Fruit fly (Drosophila melanogaster) whole organism: Measurements from ENCODE around the gene CG14630.

ENCODE experiments used
- CG8478 ChIP-seq: fragments of >200 bp; optimal IDR thresholded peaks from 2 replicates; lab custom pipeline; 2018; ENCODE audit warnings: inconsistent platforms
- Dll ChIP-seq: fragments of >200 bp; optimal IDR thresholded peaks from 2 replicates; lab custom pipeline; 2017
- EcR ChIP-seq, 2 experiments: fragments of >200 bp; optimal IDR thresholded peaks; 2 replicates each; lab custom pipeline; 2017; ENCODE audit warnings: missing biosample characterization in 2 of 2, missing genetic modification characterization in 2 of 2, missing genetic modification reagents in 2 of 2
- pan ChIP-seq: fragments of >200 bp; optimal IDR thresholded peaks from 2 replicates; lab custom pipeline; 2017
- psq ChIP-seq: fragments of >200 bp; optimal IDR thresholded peaks from 2 replicates; lab custom pipeline; 2017
- usp ChIP-seq: fragments of >200 bp; optimal IDR thresholded peaks from 2 replicates; lab custom pipeline; 2017; ENCODE audit warnings: missing biosample characterization, missing genetic modification characterization, mixed read lengths

CG14630 gene

DNA sequence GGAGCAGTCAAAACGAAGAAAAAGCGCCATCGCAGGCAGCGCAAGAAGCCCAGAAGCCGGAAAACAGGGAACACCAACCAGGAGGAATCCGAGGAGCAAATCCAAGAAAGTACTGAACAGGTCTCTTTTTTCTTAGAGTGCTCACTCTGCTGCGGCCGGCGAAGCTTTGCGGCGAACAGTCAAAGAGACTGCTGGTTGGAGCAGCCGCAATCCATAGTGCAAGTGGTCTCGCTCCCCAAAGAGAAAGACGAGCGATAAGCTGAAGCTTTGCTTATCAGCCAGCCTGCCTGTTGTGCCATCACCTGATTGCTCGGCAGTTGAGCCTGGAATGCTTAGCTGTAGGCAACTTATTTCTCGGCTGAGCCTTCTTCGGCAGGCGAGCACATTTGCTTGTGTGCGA is at the start of gene CG14630:
TSS of gene CG14630 (plus strand) at position 301 of the 400 bp plus-strand sequence.
- no peak for TF ChIP-seq EcR (GFP tag; optimal IDR thresholded peaks at IDR 0.05; lab: Kevin White, UChicago)
- TF ChIP-seq psq, result no peak
- TF ChIP-seq CG8478, result no peak
- no peak for TF ChIP-seq pan (lab: Kevin White, UChicago)
- TF ChIP-seq usp (GFP tag; lab: Kevin White, UChicago), result no peak
- no peak for TF ChIP-seq Dll (lab: Kevin White, UChicago)

DNA sequence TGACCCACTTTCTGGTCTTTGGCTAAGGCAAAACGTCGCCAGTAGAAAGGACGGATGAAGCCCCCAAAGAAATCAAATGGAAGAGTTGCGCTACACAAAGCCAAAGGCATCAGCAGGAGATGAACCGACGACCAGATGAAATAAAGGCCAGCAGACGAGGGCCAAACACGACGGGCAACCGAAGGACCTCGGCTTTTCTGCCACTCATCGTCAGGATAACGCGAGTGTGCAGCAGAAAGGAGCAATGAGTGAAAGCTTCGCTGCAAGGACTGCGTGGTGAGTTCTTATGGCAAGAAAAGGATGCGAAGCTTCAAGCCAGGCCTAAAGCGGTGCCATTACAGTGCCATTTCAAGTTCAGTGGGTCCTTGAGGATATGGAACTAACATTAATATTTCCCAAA is 45.4 kb upstream of the CG14630 start:
- TF ChIP-seq pan (lab: Kevin White, UChicago) (no peak), psq (no peak), EcR (GFP tag; optimal IDR thresholded peaks at IDR 0.05; lab: Kevin White, UChicago) (no peak)

- TF ChIP-seq EcR (GFP tag; optimal IDR thresholded peaks at IDR 0.05; lab: Kevin White, UChicago), result no peak
Observed at dm6 chrX:990218-990617, 41.1 kb upstream of the CG14630 start, which contains the start of gene CG18823. TSS of gene CG18823 (plus strand) at chrX:990518.

DNA sequence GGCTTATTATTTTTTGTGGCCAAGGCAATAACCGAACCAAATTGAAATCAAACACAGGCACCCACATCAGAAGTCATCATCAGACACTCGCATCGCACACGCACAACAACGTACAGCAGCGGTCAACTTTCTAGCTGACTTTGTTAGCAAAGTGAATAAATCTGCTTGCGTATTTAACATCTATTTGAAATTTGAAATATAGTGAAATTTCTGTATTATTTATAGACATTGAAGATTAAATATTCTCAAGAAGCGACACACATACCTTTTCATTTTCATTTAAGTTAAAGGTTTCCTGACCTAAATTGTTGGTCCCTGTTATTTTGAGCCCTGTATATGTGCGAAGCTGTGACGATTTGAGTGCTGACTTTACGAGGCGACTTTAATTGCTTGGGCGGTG is 32.4 kb upstream of the CG14630 start:
- TF ChIP-seq CG8478, result no peak
- TF ChIP-seq EcR (GFP tag; optimal IDR thresholded peaks at IDR 0.05; lab: Kevin White, UChicago), result no peak
- no peak for TF ChIP-seq Dll (lab: Kevin White, UChicago)
- no peak for TF ChIP-seq pan (lab: Kevin White, UChicago)
- no peak for TF ChIP-seq psq
- no peak for TF ChIP-seq usp (GFP tag; lab: Kevin White, UChicago)

- no peak for TF ChIP-seq pan (lab: Kevin White, UChicago)
- no peak for TF ChIP-seq EcR (GFP tag; optimal IDR thresholded peaks at IDR 0.05; lab: Kevin White, UChicago)
- no peak for TF ChIP-seq Dll (lab: Kevin White, UChicago)
- no peak for TF ChIP-seq CG8478
- no peak for TF ChIP-seq psq
- TF ChIP-seq usp (GFP tag; lab: Kevin White, UChicago), result no peak
Observed at dm6 chrX:1006182-1006581, 25.1 kb upstream of the CG14630 start.

DNA sequence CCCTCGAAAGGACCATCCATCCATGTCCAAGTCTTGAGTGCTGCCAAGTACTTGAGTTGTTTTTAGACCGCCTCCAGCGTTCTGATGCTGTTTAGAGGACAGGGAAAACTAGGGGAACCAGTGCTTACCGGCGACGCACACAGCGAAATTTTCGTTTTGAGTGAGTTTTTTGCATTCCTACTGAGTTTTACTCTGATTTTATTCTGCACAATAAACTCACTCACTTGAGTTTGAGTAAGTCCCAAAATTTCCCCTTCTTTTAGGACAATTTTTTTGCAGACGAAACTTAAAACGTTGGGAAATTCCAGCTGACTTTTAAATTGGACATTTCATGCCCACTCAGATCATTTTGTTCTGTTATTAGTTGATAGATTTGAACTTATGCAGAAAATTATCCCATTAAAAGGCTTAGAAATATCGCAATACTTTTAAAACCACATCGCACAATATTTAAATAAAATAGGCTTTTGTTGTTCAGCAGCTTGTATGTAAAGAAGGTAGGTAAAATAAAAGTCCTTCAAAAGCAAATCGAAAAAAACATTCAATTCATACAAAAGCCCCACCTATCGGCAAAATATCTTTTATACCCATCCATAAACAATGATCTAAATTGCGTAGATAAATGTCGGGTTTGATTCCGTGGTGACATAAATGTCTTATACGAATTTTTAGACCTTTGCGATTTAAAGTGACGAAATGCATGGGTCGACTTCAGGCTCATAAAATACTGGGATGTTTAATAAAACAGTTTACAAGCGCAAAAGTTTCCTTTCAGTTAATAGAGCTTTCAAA is 21.6 kb upstream of the CG14630 start:
- TF ChIP-seq CG8478, result no peak
- TF ChIP-seq EcR (GFP tag; optimal IDR thresholded peaks at IDR 0.05; lab: Kevin White, UChicago), result no peak
- no peak for TF ChIP-seq pan (lab: Kevin White, UChicago)
- no peak for TF ChIP-seq usp (GFP tag; lab: Kevin White, UChicago)

- TF ChIP-seq EcR (GFP tag; optimal IDR thresholded peaks at IDR 0.05; lab: Kevin White, UChicago) (no peak), psq (no peak), CG8478 (no peak), usp (GFP tag; lab: Kevin White, UChicago) (no peak), pan (lab: Kevin White, UChicago) (no peak), Dll (lab: Kevin White, UChicago) (no peak)
Observed at dm6 chrX:1011543-1012085, 19.7 kb upstream of the CG14630 start, which contains the start of the genes TfIIA-S-2 and CG14631. TSS of gene TfIIA-S-2 (minus strand) at chrX:1011643. TSS of gene CG14631 (plus strand) at chrX:1012035.

dm6 chrX:1026511-1026910 is 4.8 kb upstream of the CG14630 start, which contains the start of the genes CG32814, CG11638 and CG3021:
TSS of gene CG32814 (minus strand) at chrX:1026700.
TSS of gene CG11638 (minus strand) at chrX:1026703.
TSS of gene CG3021 (plus strand) at chrX:1026791.
- TF ChIP-seq psq (no peak), EcR (GFP tag; optimal IDR thresholded peaks at IDR 0.05; lab: Kevin White, UChicago) (no peak), pan (lab: Kevin White, UChicago) (no peak), usp (GFP tag; lab: Kevin White, UChicago) (no peak), CG8478 (no peak), Dll (lab: Kevin White, UChicago) (no peak)

DNA sequence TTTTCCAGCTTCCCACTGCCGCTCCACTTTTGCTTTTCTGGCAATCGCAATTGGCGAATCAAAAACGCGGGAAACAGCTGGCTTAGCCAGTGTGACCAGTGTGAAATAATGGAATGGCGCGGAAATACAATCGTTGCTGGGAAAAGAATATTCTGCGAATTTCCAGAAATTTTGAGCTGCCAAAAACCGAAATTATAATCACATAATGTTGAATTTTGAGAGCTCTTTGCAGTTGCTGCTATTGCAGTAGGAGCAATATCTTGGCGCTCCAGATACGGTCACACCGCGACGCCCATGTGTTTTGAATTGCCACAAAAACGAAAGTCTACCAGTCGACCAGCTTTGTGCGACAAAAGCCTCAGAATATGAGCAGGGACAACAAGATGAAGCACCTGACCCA is 818 bp upstream of the CG14630 start, which contains the start of the genes Cdc45 and Rpp21:
TSS of gene Cdc45 (minus strand) at position 79 of the 400 bp plus-strand sequence.
TSS of gene Rpp21 (plus strand) at position 281 of the 400 bp plus-strand sequence.
- TF ChIP-seq EcR (GFP tag; optimal IDR thresholded peaks at IDR 0.05; lab: Kevin White, UChicago), result no peak
- TF ChIP-seq Dll (lab: Kevin White, UChicago), result no peak
- TF ChIP-seq psq, result no peak
- no peak for TF ChIP-seq usp (GFP tag; lab: Kevin White, UChicago)
- no peak for TF ChIP-seq CG8478
- no peak for TF ChIP-seq pan (lab: Kevin White, UChicago)

dm6 chrX:1033066-1033465 is 1.8 kb downstream of the CG14630 start:
- TF ChIP-seq EcR (GFP tag; optimal IDR thresholded peaks at IDR 0.05; lab: Kevin White, UChicago) (no peak), pan (lab: Kevin White, UChicago) (no peak), psq (no peak), CG8478 (no peak), usp (GFP tag; lab: Kevin White, UChicago) (no peak)

DNA sequence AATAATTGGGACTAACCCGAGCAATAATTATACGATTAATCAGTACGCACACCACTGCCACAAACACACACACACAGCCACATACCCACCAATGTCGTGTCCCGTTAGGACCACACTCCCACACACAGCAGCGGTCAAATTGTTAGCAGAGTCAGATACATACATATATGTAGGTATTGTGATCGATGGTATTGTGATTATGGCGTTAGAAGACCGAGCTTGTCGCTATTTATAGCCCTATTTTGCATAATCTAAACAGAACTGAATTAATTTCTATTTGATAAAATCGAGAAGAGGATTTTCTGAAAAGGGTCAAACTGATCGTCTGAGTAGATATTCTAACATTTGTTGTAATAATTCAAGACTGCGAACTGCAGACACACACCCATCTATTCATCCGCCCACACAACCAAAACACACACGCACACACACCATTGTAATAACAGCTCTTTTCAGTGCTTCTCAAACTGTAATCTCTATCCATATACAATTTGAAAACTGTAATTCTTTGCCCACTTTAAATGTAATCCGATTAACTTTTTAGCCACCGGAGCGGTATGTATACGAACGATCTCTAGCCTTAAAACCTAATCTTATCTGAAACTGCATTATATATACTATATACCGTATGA is 10.2 kb downstream of the CG14630 start:
- TF ChIP-seq usp (GFP tag; lab: Kevin White, UChicago) (no peak), CG8478 (no peak), pan (lab: Kevin White, UChicago) (no peak), EcR (GFP tag; optimal IDR thresholded peaks at IDR 0.05; lab: Kevin White, UChicago) (no peak), psq (no peak), Dll (lab: Kevin White, UChicago) (no peak)

DNA sequence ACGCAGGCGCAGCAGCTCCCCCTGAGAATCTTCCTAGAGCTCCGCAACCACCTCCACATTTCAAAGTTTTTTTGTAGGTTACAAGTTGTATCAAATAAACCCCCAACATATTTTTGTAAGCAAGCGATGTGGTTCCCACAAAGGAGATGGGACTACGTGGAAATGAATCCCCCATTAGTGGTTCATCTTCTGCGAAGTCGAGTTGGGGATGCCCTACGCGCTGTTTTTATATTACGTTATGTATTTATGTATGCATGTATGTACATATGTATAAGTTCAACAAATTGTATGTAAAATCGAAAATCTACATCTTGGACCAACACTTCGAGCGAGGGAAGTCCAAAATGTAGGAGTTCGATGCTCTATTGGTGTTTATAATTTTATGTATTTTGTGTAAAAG is 14.6 kb downstream of the CG14630 start, which contains the start of gene CG42259:
TSS of gene CG42259 (plus strand) at position 301 of the 400 bp plus-strand sequence.
- TF ChIP-seq CG8478 (no peak), usp (GFP tag; lab: Kevin White, UChicago) (no peak), EcR (GFP tag; optimal IDR thresholded peaks at IDR 0.05; lab: Kevin White, UChicago) (no peak), Dll (lab: Kevin White, UChicago) (no peak), psq (no peak), pan (lab: Kevin White, UChicago) (no peak)
